Fruit fly (Drosophila melanogaster) whole organism, embryonic: ENCODE data around the gene CG13069.

Source experiments
- Atf3 ChIP-seq: fragments of 200-800 bp; sonication (Bioruptor generic); optimal IDR thresholded peaks from 3 replicates; lab custom pipeline; 2016; ENCODE audit warnings: missing biosample characterization, missing genetic modification characterization
- CG10147 ChIP-seq: fragments of 200-800 bp; sonication (Bioruptor generic); optimal IDR thresholded peaks from 2 replicates; lab custom pipeline; 2019; ENCODE audit warnings: missing biosample characterization, mild to moderate bottlenecking, missing genetic modification characterization, moderate library complexity
- CG1024 ChIP-seq: fragments of 200-800 bp; sonication (Bioruptor generic); IDR thresholded peaks from 2 replicates; pipeline ENCODE4 v1.3.6; 2022; ENCODE audit warnings: missing biosample characterization, missing genetic modification characterization
- CG10979 ChIP-seq: fragments of 200-800 bp; sonication (Bioruptor generic); optimal IDR thresholded peaks from 2 replicates; lab custom pipeline; 2018; ENCODE audit warnings: missing biosample characterization, mild to moderate bottlenecking, missing genetic modification characterization, moderate library complexity
- CG11560 ChIP-seq: fragments of 200-800 bp; sonication (Bioruptor generic); IDR thresholded peaks from 3 replicates; pipeline ENCODE4 v1.3.6; 2022; ENCODE audit warnings: missing biosample characterization, missing genetic modification characterization
- CG12155 ChIP-seq: fragments of 200-800 bp; sonication (Bioruptor generic); optimal IDR thresholded peaks from 3 replicates; lab custom pipeline; 2016; ENCODE audit warnings: missing biosample characterization, missing genetic modification characterization
- CG13624 ChIP-seq: fragments of 200-800 bp; sonication (Bioruptor generic); optimal IDR thresholded peaks from 2 replicates; lab custom pipeline; 2016; ENCODE audit warnings: missing biosample characterization, missing genetic modification characterization
- CG14050 ChIP-seq: fragments of 200-800 bp; sonication (Bioruptor generic); IDR thresholded peaks from 3 replicates; pipeline ENCODE4 v1.3.6; 2022; ENCODE audit warnings: missing biosample characterization, missing genetic modification characterization
- CG17385 ChIP-seq: fragments of 200-800 bp; sonication (Bioruptor generic); optimal IDR thresholded peaks from 3 replicates; lab custom pipeline; 2018; ENCODE audit warnings: missing biosample characterization, mild to moderate bottlenecking, missing genetic modification characterization
- CG17802 ChIP-seq: fragments of 200-800 bp; sonication (Bioruptor generic); optimal IDR thresholded peaks from 2 replicates; lab custom pipeline; 2018; ENCODE audit warnings: missing biosample characterization, mild to moderate bottlenecking, missing genetic modification characterization, moderate library complexity
- CG2116 ChIP-seq: fragments of 200-800 bp; sonication (Bioruptor generic); optimal IDR thresholded peaks from 3 replicates; lab custom pipeline; 2018; ENCODE audit warnings: missing biosample characterization, mild to moderate bottlenecking, missing genetic modification characterization
- CG2120 ChIP-seq: fragments of 200-800 bp; sonication (Bioruptor generic); optimal IDR thresholded peaks from 3 replicates; lab custom pipeline; 2016; ENCODE audit warnings: missing biosample characterization, missing genetic modification characterization
- CG34376 ChIP-seq: fragments of 200-800 bp; sonication (Bioruptor generic); optimal IDR thresholded peaks from 2 replicates; lab custom pipeline; 2018; ENCODE audit warnings: missing biosample characterization, mild to moderate bottlenecking, missing genetic modification characterization
- CG4707 ChIP-seq: fragments of 200-800 bp; sonication (Bioruptor generic); optimal IDR thresholded peaks from 2 replicates; lab custom pipeline; 2018; ENCODE audit warnings: missing biosample characterization, mild to moderate bottlenecking, missing genetic modification characterization, moderate library complexity
- CG4730 ChIP-seq: fragments of 200-800 bp; sonication (Bioruptor generic); IDR thresholded peaks from 2 replicates; pipeline ENCODE4 v1.3.6; 2022; ENCODE audit warnings: missing biosample characterization, missing genetic modification characterization
- CG4854 ChIP-seq: fragments of 200-800 bp; sonication (Bioruptor generic); optimal IDR thresholded peaks from 2 replicates; lab custom pipeline; 2016; ENCODE audit warnings: missing biosample characterization, missing genetic modification characterization, inconsistent platforms
- CG8359 ChIP-seq: fragments of 200-800 bp; sonication (Bioruptor generic); optimal IDR thresholded peaks from 2 replicates; lab custom pipeline; 2017; ENCODE audit warnings: missing biosample characterization, mild to moderate bottlenecking, missing genetic modification characterization, borderline replicate concordance
- CG9876 ChIP-seq: fragments of 200-800 bp; sonication (Bioruptor generic); optimal IDR thresholded peaks from 2 replicates; lab custom pipeline; 2016; ENCODE audit warnings: missing biosample characterization, missing genetic modification characterization
- CkIIα-i1 ChIP-seq: fragments of 200-800 bp; sonication (Bioruptor generic); IDR thresholded peaks from 2 replicates; pipeline ENCODE4 v1.3.6; 2022; ENCODE audit warnings: missing biosample characterization, missing genetic modification characterization
- CrebB ChIP-seq: fragments of 200-800 bp; sonication (Bioruptor generic); optimal IDR thresholded peaks from 3 replicates; lab custom pipeline; 2018; ENCODE audit warnings: missing biosample characterization, mild to moderate bottlenecking, missing genetic modification characterization
- Ets97D ChIP-seq: fragments of 200-800 bp; sonication (Bioruptor generic); optimal IDR thresholded peaks from 3 replicates; lab custom pipeline; 2016; ENCODE audit warnings: missing biosample characterization, missing genetic modification characterization
- H2.0 ChIP-seq: fragments of 200-800 bp; sonication (Bioruptor generic); IDR thresholded peaks from 2 replicates; pipeline ENCODE4 v1.3.6; 2022; ENCODE audit warnings: missing biosample characterization, missing genetic modification characterization
- HHEX ChIP-seq: fragments of 200-800 bp; sonication (Bioruptor generic); optimal IDR thresholded peaks from 3 replicates; lab custom pipeline; 2017; ENCODE audit warnings: missing biosample characterization, mild to moderate bottlenecking, missing genetic modification characterization, missing genetic modification reagents
- Hr39 ChIP-seq: fragments of >200 bp; optimal IDR thresholded peaks from 2 replicates; lab custom pipeline; 2017
- Hsf ChIP-seq: fragments of 200-800 bp; sonication (Bioruptor generic); optimal IDR thresholded peaks from 3 replicates; lab custom pipeline; 2016; ENCODE audit warnings: missing biosample characterization, missing genetic modification characterization
- NC2β ChIP-seq: fragments of 200-800 bp; sonication (Bioruptor generic); optimal IDR thresholded peaks from 2 replicates; lab custom pipeline; 2016; ENCODE audit warnings: missing biosample characterization, missing genetic modification characterization
- Nf-YA ChIP-seq: fragments of 200-800 bp; sonication (Bioruptor generic); IDR thresholded peaks from 2 replicates; pipeline ENCODE4 v1.3.6; 2022; ENCODE audit warnings: missing biosample characterization, missing genetic modification characterization
- Poxn ChIP-seq: fragments of 200-800 bp; sonication (Bioruptor generic); IDR thresholded peaks from 2 replicates; pipeline ENCODE4 v1.3.6; 2022; ENCODE audit warnings: missing biosample characterization, missing genetic modification characterization
- Side ChIP-seq: fragments of 200-800 bp; sonication (Bioruptor generic); optimal IDR thresholded peaks from 2 replicates; lab custom pipeline; 2016; ENCODE audit warnings: missing biosample characterization, missing genetic modification characterization
- Spps ChIP-seq: fragments of 200-800 bp; sonication (Bioruptor generic); optimal IDR thresholded peaks from 2 replicates; lab custom pipeline; 2018; ENCODE audit warnings: missing biosample characterization, mild to moderate bottlenecking, missing genetic modification characterization
- TFAM ChIP-seq: fragments of 200-800 bp; sonication (Bioruptor generic); optimal IDR thresholded peaks from 2 replicates; lab custom pipeline; 2017; ENCODE audit warnings: missing biosample characterization, missing genetic modification characterization, inconsistent platforms
- Vsx1 ChIP-seq: fragments of 200-800 bp; sonication (Bioruptor generic); optimal IDR thresholded peaks from 2 replicates; lab custom pipeline; 2017; ENCODE audit warnings: missing biosample characterization, mild to moderate bottlenecking, missing genetic modification characterization, missing genetic modification reagents
- Xrp1 ChIP-seq: fragments of 200-800 bp; sonication (Bioruptor generic); IDR thresholded peaks from 2 replicates; pipeline ENCODE4 v1.3.6; 2022; ENCODE audit warnings: missing biosample characterization, missing genetic modification characterization
- bbx ChIP-seq: fragments of 200-800 bp; sonication (Bioruptor generic); IDR thresholded peaks from 2 replicates; pipeline ENCODE4 v1.3.6; 2022; ENCODE audit warnings: missing biosample characterization, missing genetic modification characterization; ENCODE audit not compliant: partially characterized antibody
- croc ChIP-seq: fragments of 200-800 bp; sonication (Bioruptor generic); conservative IDR thresholded peaks from 3 replicates; pipeline ENCODE4 v1.3.6; 2022; ENCODE audit warnings: missing biosample characterization, missing genetic modification characterization
- crol ChIP-seq: fragments of 200-800 bp; sonication (Bioruptor generic); IDR thresholded peaks from 2 replicates; pipeline ENCODE4 v1.3.6; 2022; ENCODE audit warnings: missing biosample characterization, missing genetic modification characterization
- dpn ChIP-seq, 2 experiments: fragments of 200-800 bp; sonication (Bioruptor generic); optimal IDR thresholded peaks; 3 replicates each; lab custom pipeline; 2016; ENCODE audit warnings: missing biosample characterization in 2 of 2, missing genetic modification characterization in 2 of 2
- ems ChIP-seq: fragments of 200-800 bp; sonication (Bioruptor generic); optimal IDR thresholded peaks from 3 replicates; lab custom pipeline; 2016; ENCODE audit warnings: missing biosample characterization, missing genetic modification characterization
- exex ChIP-seq: fragments of 200-800 bp; sonication (Bioruptor generic); optimal IDR thresholded peaks from 4 replicates; lab custom pipeline; 2018; ENCODE audit warnings: missing biosample characterization, mild to moderate bottlenecking, missing genetic modification characterization, moderate library complexity
- fu2 ChIP-seq: fragments of 200-800 bp; sonication (Bioruptor generic); optimal IDR thresholded peaks from 2 replicates; lab custom pipeline; 2016; ENCODE audit warnings: missing biosample characterization, missing genetic modification characterization
- gcm2 ChIP-seq: fragments of 200-800 bp; sonication (Bioruptor generic); optimal IDR thresholded peaks from 2 replicates; lab custom pipeline; 2016; ENCODE audit warnings: missing biosample characterization, missing genetic modification characterization
- gem ChIP-seq: fragments of 200-800 bp; sonication (Bioruptor generic); optimal IDR thresholded peaks from 2 replicates; lab custom pipeline; 2019; ENCODE audit warnings: missing biosample characterization, mild to moderate bottlenecking, missing genetic modification characterization, moderate library complexity
- hb ChIP-seq: fragments of 200-800 bp; sonication (Bioruptor generic); IDR thresholded peaks from 3 replicates; pipeline ENCODE4 v1.3.6; 2022; ENCODE audit warnings: missing biosample characterization, missing genetic modification characterization; ENCODE audit not compliant: partially characterized antibody
- ind ChIP-seq: fragments of 200-800 bp; sonication (Bioruptor generic); optimal IDR thresholded peaks from 3 replicates; lab custom pipeline; 2016; ENCODE audit warnings: missing biosample characterization, missing genetic modification characterization
- nau ChIP-seq: fragments of 200-800 bp; sonication (Bioruptor generic); optimal IDR thresholded peaks from 3 replicates; lab custom pipeline; 2017; ENCODE audit warnings: missing biosample characterization, mild to moderate bottlenecking, missing genetic modification characterization, missing genetic modification reagents
- nerfin-1 ChIP-seq: fragments of 200-800 bp; sonication (Bioruptor generic); optimal IDR thresholded peaks from 3 replicates; lab custom pipeline; 2019; ENCODE audit warnings: missing biosample characterization, mild to moderate bottlenecking, missing genetic modification characterization, moderate library complexity
- ranshi ChIP-seq: fragments of 200-800 bp; sonication (Bioruptor generic); IDR thresholded peaks from 2 replicates; pipeline ENCODE4 v1.3.6; 2022; ENCODE audit warnings: missing biosample characterization, missing genetic modification characterization
- row ChIP-seq: fragments of 200-800 bp; sonication (Bioruptor generic); IDR thresholded peaks from 3 replicates; pipeline ENCODE4 v1.3.6; 2022; ENCODE audit warnings: missing biosample characterization, missing genetic modification characterization
- sisA ChIP-seq: fragments of 200-800 bp; sonication (Bioruptor generic); IDR thresholded peaks from 2 replicates; pipeline ENCODE4 v1.3.6; 2022; ENCODE audit warnings: missing biosample characterization, missing genetic modification characterization
- slbo ChIP-seq: fragments of 200-800 bp; sonication (Bioruptor generic); IDR thresholded peaks from 2 replicates; pipeline ENCODE4 v1.3.6; 2022; ENCODE audit warnings: missing biosample characterization, missing genetic modification characterization
- vvl ChIP-seq: fragments of 200-800 bp; sonication (Bioruptor generic); IDR thresholded peaks from 2 replicates; pipeline ENCODE4 v1.3.6; 2022; ENCODE audit warnings: missing biosample characterization, missing genetic modification characterization

The CG13069 gene

dm6 chr3L:16228659-16229205, 36.5 kb upstream of the CG13069 start, which contains the start of gene Tmx3 (continued):
- TF ChIP-seq Side (GFP tag; lab: Kevin White, UChicago), result peak; percentile 10
- peak; percentile 62 for TF ChIP-seq Ets97D
- no peak for TF ChIP-seq TFAM (GFP tag; lab: Kevin White, UChicago)
- TF ChIP-seq CG10147, result peak; percentile 88
- peak; percentile 87 for TF ChIP-seq CG12155 (GFP tag; lab: Kevin White, UChicago)
- peak; percentile 88 for TF ChIP-seq CG4730
- TF ChIP-seq exex (tag; lab: Kevin White, UChicago), result no peak
- TF ChIP-seq CrebB, result peak; percentile 61
- no peak for TF ChIP-seq CkIIα-i1
- TF ChIP-seq CG34376 (GFP tag; lab: Kevin White, UChicago), result no peak
- TF ChIP-seq CG17385 (GFP tag; lab: Kevin White, UChicago), result peak; percentile 82
- no peak for TF ChIP-seq CG4707 (GFP tag; lab: Kevin White, UChicago)
- no peak for TF ChIP-seq hb
- TF ChIP-seq Xrp1 (GFP tag; lab: Robert Waterston, UW), result peak; percentile 90
- peak; percentile 96 for TF ChIP-seq gem
- TF ChIP-seq ind, result peak; percentile 82
- TF ChIP-seq CG13624 (GFP tag; lab: Kevin White, UChicago), result peak; percentile 56
- TF ChIP-seq ranshi, result peak; percentile 95
- TF ChIP-seq Poxn (GFP tag; lab: Robert Waterston, UW), result peak; percentile 79
- peak; percentile 66 to 90 for TF ChIP-seq dpn (GFP tag; optimal IDR thresholded peaks at IDR 0.05; lab: Kevin White, UChicago)
- TF ChIP-seq ems (GFP tag; lab: Kevin White, UChicago), result peak; percentile 57
- no peak for TF ChIP-seq bbx (GFP tag; lab: Robert Waterston, UW)
- peak; percentile 78 for TF ChIP-seq CG14050 (GFP tag; lab: Robert Waterston, UW)
- peak; percentile 80 for TF ChIP-seq croc (GFP tag; lab: Robert Waterston, UW)
- TF ChIP-seq gcm2, result peak; percentile 46
- peak; percentile 50 for TF ChIP-seq CG4854 (GFP tag; lab: Kevin White, UChicago)
- TF ChIP-seq HHEX (GFP tag; lab: Kevin White, UChicago), result peak; percentile 77
- TF ChIP-seq Hr39 (lab: Kevin White, UChicago), result no peak
- TF ChIP-seq CG10979 (tag; lab: Kevin White, UChicago), result peak; percentile 79
- peak; percentile 90 for TF ChIP-seq sisA
- TF ChIP-seq Vsx1, result no peak
- peak; percentile 38 for TF ChIP-seq Atf3 (GFP tag; lab: Kevin White, UChicago)
- TF ChIP-seq CG11560 (tag; lab: Robert Waterston, UW), result peak; percentile 63; the same call in 1 of the 3 replicates
- TF ChIP-seq nau, result peak; percentile 39
- TF ChIP-seq Nf-YA (GFP tag; lab: Robert Waterston, UW), result peak; percentile 81
- TF ChIP-seq row (GFP tag; lab: Robert Waterston, UW), result peak; percentile 94
- peak; percentile 62 for TF ChIP-seq Spps (tag; lab: Kevin White, UChicago)
- TF ChIP-seq nerfin-1 (tag; lab: Kevin White, UChicago), result peak; percentile 95
- peak; percentile 44 for TF ChIP-seq fu2
- 0 out of 2 replicates have a peak, but pooled peaks have one; percentile 20 for TF ChIP-seq crol
- no peak for TF ChIP-seq CG9876 (GFP tag; lab: Kevin White, UChicago)
- TF ChIP-seq H2.0 (GFP tag; lab: Robert Waterston, UW), result peak; percentile 94
- peak; percentile 88 for TF ChIP-seq CG2120 (GFP tag; lab: Kevin White, UChicago)
- peak; percentile 95 for TF ChIP-seq vvl (GFP tag; lab: Robert Waterston, UW)
- TF ChIP-seq NC2β (GFP tag; lab: Kevin White, UChicago), result peak; percentile 18
- no peak for TF ChIP-seq CG8359
- peak; percentile 67 for TF ChIP-seq CG17802 (tag; lab: Kevin White, UChicago)
- TF ChIP-seq CG2116 (GFP tag; lab: Kevin White, UChicago), result peak; percentile 72
- peak; percentile 70 for TF ChIP-seq Hsf
- TF ChIP-seq slbo, result peak; percentile 96
- peak; percentile 88 for TF ChIP-seq CG1024 (GFP tag; lab: Robert Waterston, UW)
